Fruit fly (Drosophila melanogaster) whole organism, adult: Measurements from ENCODE around the gene Mhc.

ENCODE experiments used
- CG1620 ChIP-seq: fragments of 200-800 bp; sonication (Bioruptor generic); optimal IDR thresholded peaks from 2 replicates; lab custom pipeline; 2016; ENCODE audit warnings: missing biosample characterization, missing genetic modification characterization
- CG5204 ChIP-seq: fragments of 200-800 bp; sonication (Bioruptor generic); optimal IDR thresholded peaks from 2 replicates; lab custom pipeline; 2016; ENCODE audit warnings: missing biosample characterization, missing genetic modification characterization
- CG7101 ChIP-seq: fragments of 200-800 bp; sonication (Bioruptor generic); optimal IDR thresholded peaks from 2 replicates; lab custom pipeline; 2018; ENCODE audit warnings: missing biosample characterization, mild to moderate bottlenecking, missing genetic modification characterization, moderate library complexity
- Clk ChIP-seq: fragments of 200-800 bp; sonication (Bioruptor generic); optimal IDR thresholded peaks from 2 replicates; lab custom pipeline; 2017; ENCODE audit warnings: missing biosample characterization, missing genetic modification characterization
- Crg-1 ChIP-seq: fragments of 200-800 bp; sonication (Bioruptor generic); optimal IDR thresholded peaks from 2 replicates; lab custom pipeline; 2016; ENCODE audit warnings: missing biosample characterization, missing genetic modification characterization
- bab1 ChIP-seq: fragments of 200-800 bp; sonication (Bioruptor generic); optimal IDR thresholded peaks from 3 replicates; lab custom pipeline; 2019; ENCODE audit warnings: missing biosample characterization, mild to moderate bottlenecking, missing genetic modification characterization, moderate library complexity
- cnc ChIP-seq, 2 experiments: fragments of >200 bp; optimal IDR thresholded peaks; 2 replicates each; lab custom pipeline; 2017
- tj ChIP-seq: fragments of 200-800 bp; sonication (Bioruptor generic); optimal IDR thresholded peaks from 3 replicates; lab custom pipeline; 2017; ENCODE audit warnings: missing biosample characterization, mild to moderate bottlenecking, missing genetic modification characterization, moderate library complexity

DNA sequence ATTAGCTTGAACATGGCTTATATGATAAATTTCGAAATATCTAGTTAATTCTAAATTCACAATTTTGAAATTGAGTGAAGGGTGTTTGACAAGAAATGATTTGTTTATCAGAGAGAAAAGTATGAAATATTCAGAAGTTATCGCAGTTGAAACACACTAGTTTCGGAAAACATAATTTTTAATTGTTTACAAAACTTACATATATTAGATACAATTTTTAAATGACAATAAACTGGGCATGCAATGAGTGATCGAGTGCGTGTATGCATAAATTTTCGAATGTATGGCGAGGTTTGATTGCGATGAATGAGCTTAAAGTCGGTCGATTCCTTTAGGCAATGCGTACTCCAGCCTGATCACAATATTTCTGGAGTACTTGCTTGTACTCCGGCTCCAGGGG lies 54.6 kb downstream of the Mhc start, which contains the start of gene CG13280:
- TF ChIP-seq CG1620, result no peak
- no peak for TF ChIP-seq tj (GFP tag; lab: Kevin White, UChicago)
- TF ChIP-seq CG5204 (GFP tag; lab: Kevin White, UChicago), result no peak
- TF ChIP-seq Crg-1 (GFP tag; lab: Kevin White, UChicago), result no peak
- no peak for TF ChIP-seq bab1 (GFP tag; lab: Kevin White, UChicago)
- no peak for TF ChIP-seq Clk (GFP tag; lab: Kevin White, UChicago)
- no peak for TF ChIP-seq cnc (optimal IDR thresholded peaks at IDR 0.05; lab: Kevin White, UChicago)
- no peak for TF ChIP-seq CG7101
